Fruit fly (Drosophila melanogaster): ENCODE results near the gene CG15209.

CG15209 gene

dm6 chrX:10887643-10888042 is 45.6 kb downstream of the CG15209 start:
- TF ChIP-seq Eip78C (GFP tag) (peak; percentile 1), eg (GFP tag; IDR thresholded peaks at IDR 0.05) (no peak)

dm6 chrX:10889955-10890617 is 48.1 kb downstream of the CG15209 start:
- no peak for TF ChIP-seq CG10669 (GFP tag; optimal IDR thresholded peaks at IDR 0.05)
- TF ChIP-seq fd85E (GFP tag; optimal IDR thresholded peaks at IDR 0.05) = no peak
- TF ChIP-seq net (GFP tag; optimal IDR thresholded peaks at IDR 0.05) = no peak
- TF ChIP-seq CG3919 (GFP tag; optimal IDR thresholded peaks at IDR 0.05) = no peak
- no peak for TF ChIP-seq CG31627 (GFP tag; optimal IDR thresholded peaks at IDR 0.05)
- TF ChIP-seq CG1621 (tag; optimal IDR thresholded peaks at IDR 0.05) = no peak
- no peak for TF ChIP-seq achi (GFP tag; optimal IDR thresholded peaks at IDR 0.05)
- TF ChIP-seq fd59A (GFP tag; optimal IDR thresholded peaks at IDR 0.05) = no peak
- peak; percentile 3 for TF ChIP-seq vri (GFP tag; optimal IDR thresholded peaks at IDR 0.05)
- TF ChIP-seq Smox (GFP tag; optimal IDR thresholded peaks at IDR 0.05) = no peak
- TF ChIP-seq dsx (GFP tag; optimal IDR thresholded peaks at IDR 0.05; ENCODE audit: poor library complexity, severe bottlenecking) = no peak
- TF ChIP-seq acj6 (GFP tag; optimal IDR thresholded peaks at IDR 0.05) = no peak
- no peak for TF ChIP-seq dac (GFP tag; optimal IDR thresholded peaks at IDR 0.05)
- TF ChIP-seq eg (GFP tag; IDR thresholded peaks at IDR 0.05) = no peak
- no peak for TF ChIP-seq ss (GFP tag; optimal IDR thresholded peaks at IDR 0.05)
- TF ChIP-seq CG11294 (GFP tag; IDR thresholded peaks at IDR 0.05) = no peak
- no peak for TF ChIP-seq Ets96B (tag; optimal IDR thresholded peaks at IDR 0.05)
- no peak for TF ChIP-seq CG8319 (GFP tag; optimal IDR thresholded peaks at IDR 0.05)
- TF ChIP-seq Met (GFP tag; optimal IDR thresholded peaks at IDR 0.05) = peak; percentile 8
- TF ChIP-seq CG8632 (GFP tag; optimal IDR thresholded peaks at IDR 0.05) = no peak
- peak; percentile 12 for TF ChIP-seq topi (GFP tag; optimal IDR thresholded peaks at IDR 0.05)
- no peak for TF ChIP-seq salr (GFP tag; optimal IDR thresholded peaks at IDR 0.05)
- TF ChIP-seq cyc (GFP tag; optimal IDR thresholded peaks at IDR 0.05) = no peak
- TF ChIP-seq svp (GFP tag) = peak; percentile 97
- TF ChIP-seq CG3032 (tag; optimal IDR thresholded peaks at IDR 0.05) = no peak
- TF ChIP-seq CG6854 (GFP tag; optimal IDR thresholded peaks at IDR 0.05) = no peak
- TF ChIP-seq esn (GFP tag; optimal IDR thresholded peaks at IDR 0.05) = peak; percentile 14
- no peak for TF ChIP-seq CG11902 (GFP tag; optimal IDR thresholded peaks at IDR 0.05)
- TF ChIP-seq Eip78C (GFP tag) = peak; percentile 60
- TF ChIP-seq Gug (GFP tag; IDR thresholded peaks at IDR 0.05) = no peak

dm6 chrX:10891150-10891549 is 49.1 kb downstream of the CG15209 start, which contains the start of gene Ork1:
Gene Ork1 (minus strand): TSS chrX:10891250.
- no peak for TF ChIP-seq CG9139 (GFP tag; optimal IDR thresholded peaks at IDR 0.05)
- no peak for TF ChIP-seq CG15336 (GFP tag; IDR thresholded peaks at IDR 0.05)
- TF ChIP-seq CG6854 (GFP tag; optimal IDR thresholded peaks at IDR 0.05) = no peak
- no peak for TF ChIP-seq CG7368 (GFP tag; optimal IDR thresholded peaks at IDR 0.05)
- TF ChIP-seq vri (GFP tag; optimal IDR thresholded peaks at IDR 0.05) = no peak
- no peak for TF ChIP-seq fd59A (GFP tag; optimal IDR thresholded peaks at IDR 0.05)
- TF ChIP-seq CG6163 (GFP tag; IDR thresholded peaks at IDR 0.05) = no peak
- no peak for TF ChIP-seq spab (GFP tag; optimal IDR thresholded peaks at IDR 0.05)
- no peak for TF ChIP-seq CG16779 (tag; optimal IDR thresholded peaks at IDR 0.05)
- no peak for TF ChIP-seq CG4318 (GFP tag; optimal IDR thresholded peaks at IDR 0.05)
- TF ChIP-seq dsx (GFP tag; optimal IDR thresholded peaks at IDR 0.05; ENCODE audit: poor library complexity, severe bottlenecking) = no peak
- no peak for TF ChIP-seq Hr4 (GFP tag; optimal IDR thresholded peaks at IDR 0.05)
- no peak for TF ChIP-seq CG31627 (GFP tag; optimal IDR thresholded peaks at IDR 0.05)
- no peak for TF ChIP-seq pdm3 (GFP tag; optimal IDR thresholded peaks at IDR 0.05)
- TF ChIP-seq Lpt (GFP tag; optimal IDR thresholded peaks at IDR 0.05) = no peak
- no peak for TF ChIP-seq Blimp-1 (GFP tag; optimal IDR thresholded peaks at IDR 0.05)
- no peak for TF ChIP-seq topi (GFP tag; optimal IDR thresholded peaks at IDR 0.05)
- TF ChIP-seq CG6808 (GFP tag; optimal IDR thresholded peaks at IDR 0.05) = no peak
- TF ChIP-seq acj6 (GFP tag; optimal IDR thresholded peaks at IDR 0.05) = no peak
